Worm (Caenorhabditis elegans) whole organism, L4 larva: ENCODE data around the gene Y40H7A.4.

Experiments used
- D1046.2 ChIP-seq: fragments of 200-800 bp; sonication (Bioruptor generic); IDR thresholded peaks from 2 replicates; pipeline ENCODE4 v1.3.6; 2022; ENCODE audit warnings: missing genetic modification characterization, missing compliant biosample characterization
- F44E2.7 ChIP-seq: fragments of 200-800 bp; sonication (Bioruptor generic); IDR thresholded peaks from 2 replicates; pipeline ENCODE4 v2.1.2; 2022; ENCODE audit warnings: missing genetic modification characterization, missing compliant biosample characterization
- T20F7.1 ChIP-seq: fragments of 200-800 bp; sonication (Bioruptor generic); optimal IDR thresholded peaks from 2 replicates; lab custom pipeline; 2018; ENCODE audit warnings: mild to moderate bottlenecking, missing genetic modification characterization, missing compliant biosample characterization
- Y105C5A.15 ChIP-seq: fragments of 200-800 bp; sonication (Bioruptor generic); IDR thresholded peaks from 2 replicates; pipeline ENCODE4 v1.3.6; 2022; ENCODE audit warnings: missing genetic modification characterization, missing compliant biosample characterization
- Y48G9A.11 ChIP-seq: fragments of 200-800 bp; sonication (Bioruptor generic); IDR thresholded peaks from 2 replicates; pipeline ENCODE4 v1.3.6; 2022; ENCODE audit warnings: missing genetic modification reagents, missing genetic modification characterization, missing compliant biosample characterization
- Y5F2A.4 ChIP-seq: fragments of 200-800 bp; sonication (Bioruptor generic); optimal IDR thresholded peaks from 2 replicates; lab custom pipeline; 2018; ENCODE audit warnings: mild to moderate bottlenecking, missing genetic modification characterization, missing compliant biosample characterization
- Y75B8A.6 ChIP-seq: fragments of 200-800 bp; sonication (Bioruptor generic); IDR thresholded peaks from 2 replicates; pipeline ENCODE4 v1.3.6; 2022; ENCODE audit warnings: missing genetic modification reagents, missing genetic modification characterization, missing compliant biosample characterization
- ceh-62 ChIP-seq: sonication (generic microtip); optimal IDR thresholded peaks from 2 replicates; lab custom pipeline; 2017; ENCODE audit warnings: missing biosample characterization, missing genetic modification characterization
- dmd-8 ChIP-seq: fragments of 200-800 bp; sonication (Bioruptor generic); IDR thresholded peaks from 2 replicates; pipeline ENCODE4 v1.3.6; 2022; ENCODE audit warnings: missing genetic modification characterization, missing compliant biosample characterization
- dmd-9 ChIP-seq: fragments of 200-800 bp; sonication (Bioruptor generic); IDR thresholded peaks from 2 replicates; pipeline ENCODE4 v1.3.6; 2022; ENCODE audit warnings: missing genetic modification reagents, missing genetic modification characterization, missing compliant biosample characterization
- dpl-1 ChIP-seq: fragments of 150-350 bp; optimal IDR thresholded peaks from 2 replicates; lab custom pipeline; 2014; ENCODE audit warnings: missing biosample characterization, missing genetic modification reagents, missing genetic modification characterization
- egl-43 ChIP-seq: fragments of 200-800 bp; sonication (Bioruptor generic); IDR thresholded peaks from 2 replicates; pipeline ENCODE4 v1.3.6; 2022; ENCODE audit warnings: missing genetic modification reagents, missing genetic modification characterization, missing compliant biosample characterization
- gei-8 ChIP-seq: fragments of 200-800 bp; sonication (Bioruptor generic); optimal IDR thresholded peaks from 2 replicates; lab custom pipeline; 2018; ENCODE audit warnings: mild to moderate bottlenecking, missing genetic modification characterization, missing compliant biosample characterization
- hlh-11 ChIP-seq: fragments of 200-800 bp; sonication (Bioruptor generic); optimal IDR thresholded peaks from 2 replicates; lab custom pipeline; 2018; ENCODE audit warnings: mild to moderate bottlenecking, missing genetic modification characterization, missing compliant biosample characterization
- hmg-1.1 ChIP-seq: fragments of 200-800 bp; sonication (Bioruptor generic); IDR thresholded peaks from 2 replicates; pipeline ENCODE4 v1.3.6; 2022; ENCODE audit warnings: missing genetic modification reagents, missing genetic modification characterization, missing compliant biosample characterization
- jun-1 ChIP-seq: fragments of 150-350 bp; optimal IDR thresholded peaks from 2 replicates; lab custom pipeline; 2014; ENCODE audit warnings: missing biosample characterization, missing genetic modification reagents, missing genetic modification characterization
- lim-7 ChIP-seq: fragments of 200-800 bp; sonication (Bioruptor generic); IDR thresholded peaks from 2 replicates; pipeline ENCODE4 v1.3.6; 2022; ENCODE audit warnings: missing genetic modification characterization, missing compliant biosample characterization
- lin-1 ChIP-seq: fragments of 200-800 bp; sonication (Bioruptor generic); IDR thresholded peaks from 2 replicates; pipeline ENCODE4 v1.3.6; 2022; ENCODE audit warnings: missing genetic modification reagents, missing genetic modification characterization, missing compliant biosample characterization
- lin-15B ChIP-seq: fragments of 150-350 bp; sonication (generic microtip); optimal IDR thresholded peaks from 3 replicates; lab custom pipeline; 2014; ENCODE audit warnings: missing biosample characterization, missing genetic modification characterization
- lin-29 ChIP-seq: fragments of 200-800 bp; sonication (Bioruptor generic); IDR thresholded peaks from 2 replicates; pipeline ENCODE4 v1.3.6; 2022; ENCODE audit warnings: missing genetic modification reagents, missing genetic modification characterization, missing compliant biosample characterization
- lin-39 ChIP-seq: fragments of 150-350 bp; optimal IDR thresholded peaks from 2 replicates; lab custom pipeline; 2014; ENCODE audit warnings: missing biosample characterization, missing genetic modification reagents, missing genetic modification characterization
- madf-9 ChIP-seq: fragments of 200-800 bp; sonication (Bioruptor generic); conservative IDR thresholded peaks from 2 replicates; pipeline ENCODE4 v1.3.6; 2022; ENCODE audit warnings: missing genetic modification reagents, missing genetic modification characterization, missing compliant biosample characterization
- mdt-29 ChIP-seq: fragments of 200-800 bp; sonication (Bioruptor generic); IDR thresholded peaks from 2 replicates; pipeline ENCODE4 v1.3.6; 2022; ENCODE audit warnings: missing genetic modification reagents, missing genetic modification characterization, missing compliant biosample characterization
- mes-2 ChIP-seq: sonication (generic microtip); optimal IDR thresholded peaks from 2 replicates; lab custom pipeline; 2016; ENCODE audit warnings: missing genotype, mild to moderate bottlenecking, missing genetic modification characterization, missing compliant biosample characterization; ENCODE audit not compliant: poor library complexity, severe bottlenecking
- mxl-2 ChIP-seq: fragments of 200-800 bp; sonication (Bioruptor generic); conservative IDR thresholded peaks from 2 replicates; pipeline ENCODE4 v1.3.6; 2022; ENCODE audit warnings: missing genetic modification reagents, missing genetic modification characterization, missing compliant biosample characterization
- nhr-111 ChIP-seq: fragments of 200-800 bp; sonication (Bioruptor generic); optimal IDR thresholded peaks from 2 replicates; lab custom pipeline; 2018; ENCODE audit warnings: mild to moderate bottlenecking, missing genetic modification characterization, missing compliant biosample characterization
- pha-4 ChIP-seq, 2 experiments: fragments of 150-350 bp in 1 of 2; fragments of 200-800 bp in 1 of 2; sonication (Bioruptor generic) in 1 of 2; IDR thresholded peaks in 1 of 2; optimal IDR thresholded peaks in 1 of 2; 2 replicates each; pipeline versions ENCODE4 v1.3.6 to Lab custom; 2014 to 2022; ENCODE audit warnings: missing genetic modification characterization in 2 of 2, missing genetic modification reagents in 2 of 2, missing biosample characterization in 1 of 2, missing compliant biosample characterization in 1 of 2
- php-3 ChIP-seq: fragments of 200-800 bp; sonication (Bioruptor generic); IDR thresholded peaks from 2 replicates; pipeline ENCODE4 v1.3.6; 2022; ENCODE audit warnings: missing genetic modification reagents, missing genetic modification characterization, missing compliant biosample characterization
- saeg-2 ChIP-seq: fragments of 200-800 bp; sonication (Bioruptor generic); IDR thresholded peaks from 2 replicates; pipeline ENCODE4 v1.3.6; 2022; ENCODE audit warnings: missing genetic modification reagents, missing genetic modification characterization, missing compliant biosample characterization
- snpc-1.2 ChIP-seq: fragments of 200-800 bp; sonication (Bioruptor generic); IDR thresholded peaks from 2 replicates; pipeline ENCODE4 v1.3.6; 2022; ENCODE audit warnings: missing genetic modification reagents, missing genetic modification characterization, missing compliant biosample characterization
- spr-3 ChIP-seq: fragments of 200-800 bp; sonication (Bioruptor generic); optimal IDR thresholded peaks from 2 replicates; lab custom pipeline; 2018; ENCODE audit warnings: mild to moderate bottlenecking, missing genetic modification characterization, missing compliant biosample characterization
- tag-97 ChIP-seq: fragments of 200-800 bp; sonication (Bioruptor generic); IDR thresholded peaks from 2 replicates; pipeline ENCODE4 v1.3.6; 2022; ENCODE audit warnings: missing genetic modification characterization, missing compliant biosample characterization
- unc-130 ChIP-seq: sonication (generic microtip); optimal IDR thresholded peaks from 2 replicates; lab custom pipeline; 2016; ENCODE audit warnings: missing genetic modification reagents, missing genetic modification characterization, missing compliant biosample characterization
- vab-7 ChIP-seq: fragments of 200-800 bp; sonication (Bioruptor generic); IDR thresholded peaks from 2 replicates; pipeline ENCODE4 v1.3.6; 2022; ENCODE audit warnings: missing genetic modification reagents, missing genetic modification characterization, missing compliant biosample characterization

Y40H7A.4 gene

ce11 chrIV:15202923-15203322, 27.6 kb upstream of the Y40H7A.4 start, which contains the start of gene sra-30 (continued):
- TF ChIP-seq dmd-9 (GFP tag; lab: Robert Waterston, UW) (no peak), dmd-8 (GFP tag; lab: Robert Waterston, UW) (no peak), gei-8 (GFP tag; lab: Kevin White, UChicago) (no peak), egl-43 (no peak), vab-7 (GFP tag; lab: Robert Waterston, UW) (no peak), T20F7.1 (no peak)

- TF ChIP-seq saeg-2 (GFP tag; lab: Robert Waterston, UW) (0 out of 2 replicates have a peak, but pooled peaks have one; percentile 21), F44E2.7 (GFP tag; lab: Robert Waterston, UW) (0 out of 2 replicates have a peak, but pooled peaks have one; percentile 18), Y48G9A.11 (GFP tag; lab: Robert Waterston, UW) (peak; percentile 68), php-3 (GFP tag; lab: Robert Waterston, UW) (peak; percentile 77), Y105C5A.15 (GFP tag; lab: Robert Waterston, UW) (peak; percentile 40; the same call in 1 of the 2 replicates), mxl-2 (GFP tag; lab: Robert Waterston, UW) (0 out of 2 replicates have a peak, but pooled peaks have one; percentile 61), lin-1 (GFP tag; lab: Robert Waterston, UW) (peak; percentile 39; the same call in 1 of the 2 replicates), snpc-1.2 (GFP tag; lab: Robert Waterston, UW) (peak; percentile 66), D1046.2 (GFP tag; lab: Robert Waterston, UW) (peak; percentile 60; the same call in 1 of the 2 replicates), lim-7 (GFP tag; lab: Robert Waterston, UW) (peak; percentile 60; the same call in 1 of the 2 replicates), vab-7 (GFP tag; lab: Robert Waterston, UW) (0 out of 2 replicates have a peak, but pooled peaks have one; percentile 22)
Observed at ce11 chrIV:15189450-15189849, 14.1 kb upstream of the Y40H7A.4 start.

ce11 chrIV:15188298-15188883, 13.1 kb upstream of the Y40H7A.4 start:
- TF ChIP-seq tag-97 (0 out of 2 replicates have a peak, but pooled peaks have one; percentile 15), F44E2.7 (GFP tag; lab: Robert Waterston, UW) (0 out of 2 replicates have a peak, but pooled peaks have one; percentile 44), Y75B8A.6 (GFP tag; lab: Robert Waterston, UW) (0 out of 2 replicates have a peak, but pooled peaks have one; percentile 18)

ce11 chrIV:15187517-15188181, 12.3 kb upstream of the Y40H7A.4 start:
- TF ChIP-seq hmg-1.1 (GFP tag; lab: Robert Waterston, UW) = 0 out of 2 replicates have a peak, but pooled peaks have one; percentile 19
- TF ChIP-seq dpl-1 (GFP tag; lab: Kevin White, UChicago) = no peak
- TF ChIP-seq pha-4 (GFP tag; IDR thresholded peaks at IDR 0.05; lab: Robert Waterston, UW) = peak; percentile 49; the same call in 1 of the 2 replicates
- no peak for TF ChIP-seq pha-4 (tag; optimal IDR thresholded peaks at IDR 0.05; lab: Kevin White, UChicago)
- TF ChIP-seq vab-7 (GFP tag; lab: Robert Waterston, UW) = peak; percentile 53
- TF ChIP-seq Y5F2A.4 (GFP tag; lab: Kevin White, UChicago) = no peak
- TF ChIP-seq mes-2 (tag; lab: Kevin White, UChicago) = no peak
- peak; percentile 8 for TF ChIP-seq unc-130 (GFP tag; lab: Kevin White, UChicago)
- 0 out of 2 replicates have a peak, but pooled peaks have one; percentile 44 for TF ChIP-seq mdt-29
- no peak for TF ChIP-seq spr-3
- TF ChIP-seq lin-29 (GFP tag; lab: Robert Waterston, UW) = no peak
- no peak for TF ChIP-seq nhr-111 (GFP tag; lab: Kevin White, UChicago)
- TF ChIP-seq snpc-1.2 (GFP tag; lab: Robert Waterston, UW) = peak; percentile 96
- no peak; the same call in 1 of the 2 replicates for TF ChIP-seq lim-7 (GFP tag; lab: Robert Waterston, UW)
- no peak for TF ChIP-seq jun-1 (tag; lab: Kevin White, UChicago)
- TF ChIP-seq ceh-62 (tag; lab: Kevin White, UChicago) = no peak
- 0 out of 2 replicates have a peak, but pooled peaks have one; percentile 68 for TF ChIP-seq D1046.2 (GFP tag; lab: Robert Waterston, UW)
- no peak for TF ChIP-seq lin-39 (tag; lab: Kevin White, UChicago)
- TF ChIP-seq Y48G9A.11 (GFP tag; lab: Robert Waterston, UW) = no peak
- no peak for TF ChIP-seq hlh-11 (tag; lab: Kevin White, UChicago)
- 0 out of 2 replicates have a peak, but pooled peaks have one; percentile 8 for TF ChIP-seq madf-9 (GFP tag; lab: Robert Waterston, UW)
- no peak for TF ChIP-seq lin-15B (tag; lab: Kevin White, UChicago)
